Worm (Caenorhabditis elegans) whole organism, L3 larva: Measurements from ENCODE around the gene gsr-1.

ENCODE experiments used
- ceh-28 ChIP-seq: fragments of 150-350 bp; optimal IDR thresholded peaks from 2 replicates; lab custom pipeline; 2014; ENCODE audit warnings: missing biosample characterization, missing genetic modification reagents, missing genetic modification characterization
- nhr-11 ChIP-seq: fragments of 150-350 bp; optimal IDR thresholded peaks from 2 replicates; lab custom pipeline; 2014; ENCODE audit warnings: missing biosample characterization, missing genetic modification characterization
- nhr-237 ChIP-seq: fragments of 150-350 bp; optimal IDR thresholded peaks from 2 replicates; lab custom pipeline; 2014; ENCODE audit warnings: missing biosample characterization, missing genetic modification characterization
- snpc-4 ChIP-seq: fragments of 150-350 bp; optimal IDR thresholded peaks from 2 replicates; lab custom pipeline; 2014; ENCODE audit warnings: missing biosample characterization, missing genetic modification characterization
- ztf-11 ChIP-seq: fragments of 150-350 bp; optimal IDR thresholded peaks from 2 replicates; lab custom pipeline; 2014; ENCODE audit warnings: missing biosample characterization, missing genetic modification characterization

DNA sequence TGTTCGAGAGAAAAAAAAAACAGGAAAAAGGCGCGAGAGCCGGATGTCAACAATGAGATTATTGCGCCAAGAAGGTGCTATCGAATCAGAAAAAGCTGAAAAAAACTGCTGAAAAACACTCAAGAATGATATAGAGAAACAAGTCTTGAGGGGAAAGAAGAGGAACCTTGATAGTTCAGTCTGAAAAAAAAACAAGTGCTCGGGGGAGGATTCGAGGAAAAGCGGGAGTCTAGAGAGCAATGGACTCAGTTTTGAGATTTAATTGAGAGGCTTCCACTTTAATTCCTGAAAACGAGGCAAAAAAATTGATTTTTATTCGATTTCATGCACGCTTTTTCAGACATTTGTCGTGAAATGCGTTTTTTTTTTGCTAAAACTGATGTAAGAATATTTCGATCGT is 43.9 kb downstream of the gsr-1 start, which contains the start of gene npr-15:
- TF ChIP-seq snpc-4 (tag; lab: Kevin White, UChicago) (no peak), ztf-11 (tag; lab: Kevin White, UChicago) (no peak), nhr-237 (no peak), nhr-11 (tag; lab: Kevin White, UChicago) (no peak), ceh-28 (no peak)
